Worm (Caenorhabditis elegans) whole organism, midembryonic: ENCODE results near the gene R10E8.6.

ENCODE experiments used
- T22C8.4 ChIP-seq: fragments of 200-800 bp; sonication (Bioruptor generic); IDR thresholded peaks from 2 replicates; pipeline ENCODE4 v1.3.6; 2022; ENCODE audit warnings: missing genetic modification characterization, missing compliant biosample characterization
- cog-1 ChIP-seq: sonication (generic microtip); optimal IDR thresholded peaks from 2 replicates; lab custom pipeline; 2016; ENCODE audit warnings: missing genetic modification characterization, missing compliant biosample characterization
- flt-1 ChIP-seq: fragments of 200-800 bp; sonication (Bioruptor generic); IDR thresholded peaks from 2 replicates; pipeline ENCODE4 v1.3.6; 2022; ENCODE audit warnings: missing genetic modification characterization, missing compliant biosample characterization
- tab-1 ChIP-seq: fragments of 200-800 bp; sonication (Bioruptor generic); IDR thresholded peaks from 2 replicates; pipeline ENCODE4 v1.3.6; 2022; ENCODE audit warnings: missing genetic modification characterization, missing compliant biosample characterization
- ztf-29 ChIP-seq: fragments of 200-800 bp; sonication (Bioruptor generic); IDR thresholded peaks from 2 replicates; pipeline ENCODE4 v1.3.6; 2022; ENCODE audit warnings: missing genetic modification reagents, missing genetic modification characterization, missing compliant biosample characterization

ce11 chrV:18268744-18269143, 2.6 kb upstream of the R10E8.6 start, which contains the start of gene fbxa-213:
- no peak for TF ChIP-seq cog-1 (tag; lab: Kevin White, UChicago)
- no peak for TF ChIP-seq flt-1 (GFP tag; lab: Robert Waterston, UW)
- no peak for TF ChIP-seq T22C8.4 (GFP tag; lab: Robert Waterston, UW)
- TF ChIP-seq tab-1 (GFP tag; lab: Robert Waterston, UW) = no peak
- no peak for TF ChIP-seq ztf-29
